Fruit fly (Drosophila melanogaster) whole organism, adult: ENCODE results near the gene PolA2.

Experiments used
- CG11617 ChIP-seq: fragments of 200-800 bp; sonication (Bioruptor generic); optimal IDR thresholded peaks from 2 replicates; lab custom pipeline; 2017; ENCODE audit warnings: mild to moderate bottlenecking, missing biosample characterization, missing genetic modification reagents, missing genetic modification characterization
- CG12768 ChIP-seq: fragments of 200-800 bp; sonication (Bioruptor generic); optimal IDR thresholded peaks from 2 replicates; lab custom pipeline; 2017; ENCODE audit warnings: missing biosample characterization, missing genetic modification characterization, mild to moderate bottlenecking, moderate library complexity, missing genetic modification reagents
- CG14711 ChIP-seq: fragments of 200-800 bp; sonication (Bioruptor generic); optimal IDR thresholded peaks from 2 replicates; lab custom pipeline; 2018; ENCODE audit warnings: missing biosample characterization, mild to moderate bottlenecking, missing genetic modification characterization, moderate library complexity
- CG1620 ChIP-seq: fragments of 200-800 bp; sonication (Bioruptor generic); optimal IDR thresholded peaks from 2 replicates; lab custom pipeline; 2016; ENCODE audit warnings: missing biosample characterization, missing genetic modification characterization
- CG33017 ChIP-seq: fragments of 200-800 bp; sonication (Bioruptor generic); optimal IDR thresholded peaks from 2 replicates; lab custom pipeline; 2018; ENCODE audit warnings: missing biosample characterization, mild to moderate bottlenecking, missing genetic modification characterization, moderate library complexity
- CG5204 ChIP-seq: fragments of 200-800 bp; sonication (Bioruptor generic); optimal IDR thresholded peaks from 2 replicates; lab custom pipeline; 2016; ENCODE audit warnings: missing biosample characterization, missing genetic modification characterization
- CG7045 ChIP-seq: fragments of 200-800 bp; sonication (Bioruptor generic); optimal IDR thresholded peaks from 2 replicates; lab custom pipeline; 2017; ENCODE audit warnings: missing biosample characterization, mild to moderate bottlenecking, missing genetic modification characterization
- CG7101 ChIP-seq: fragments of 200-800 bp; sonication (Bioruptor generic); optimal IDR thresholded peaks from 2 replicates; lab custom pipeline; 2018; ENCODE audit warnings: missing biosample characterization, mild to moderate bottlenecking, missing genetic modification characterization, moderate library complexity
- Clk ChIP-seq: fragments of 200-800 bp; sonication (Bioruptor generic); optimal IDR thresholded peaks from 2 replicates; lab custom pipeline; 2017; ENCODE audit warnings: missing biosample characterization, missing genetic modification characterization
- Crg-1 ChIP-seq: fragments of 200-800 bp; sonication (Bioruptor generic); optimal IDR thresholded peaks from 2 replicates; lab custom pipeline; 2016; ENCODE audit warnings: missing biosample characterization, missing genetic modification characterization
- Hr96 ChIP-seq: fragments of 200-800 bp; sonication (Bioruptor generic); optimal IDR thresholded peaks from 2 replicates; lab custom pipeline; 2016; ENCODE audit warnings: missing biosample characterization, missing genetic modification characterization
- Mnt ChIP-seq: fragments of 200-800 bp; sonication (Bioruptor generic); optimal IDR thresholded peaks from 2 replicates; lab custom pipeline; 2016; ENCODE audit warnings: missing biosample characterization, mild to moderate bottlenecking, missing genetic modification characterization
- bab1 ChIP-seq: fragments of 200-800 bp; sonication (Bioruptor generic); optimal IDR thresholded peaks from 3 replicates; lab custom pipeline; 2019; ENCODE audit warnings: missing biosample characterization, mild to moderate bottlenecking, missing genetic modification characterization, moderate library complexity
- cic ChIP-seq: fragments of 200-800 bp; sonication (Bioruptor generic); optimal IDR thresholded peaks from 2 replicates; lab custom pipeline; 2017; ENCODE audit warnings: missing biosample characterization, mild to moderate bottlenecking, missing genetic modification characterization, moderate library complexity
- cnc ChIP-seq, 2 experiments: fragments of >200 bp; optimal IDR thresholded peaks; 2 replicates each; lab custom pipeline; 2017
- kay ChIP-seq: fragments of 200-800 bp; sonication (Bioruptor generic); peaks from one replicate; lab custom pipeline; 2016; ENCODE audit warnings: missing biosample characterization, missing genetic modification characterization, borderline replicate concordance
- ovo ChIP-seq: fragments of 200-800 bp; sonication (Bioruptor generic); optimal IDR thresholded peaks from 2 replicates; lab custom pipeline; 2016; ENCODE audit warnings: missing biosample characterization, missing genetic modification characterization
- pad ChIP-seq: fragments of 200-800 bp; sonication (Bioruptor generic); optimal IDR thresholded peaks from 3 replicates; lab custom pipeline; 2017; ENCODE audit warnings: missing biosample characterization, missing genetic modification characterization, mild to moderate bottlenecking, moderate library complexity, missing genetic modification reagents
- tj ChIP-seq: fragments of 200-800 bp; sonication (Bioruptor generic); optimal IDR thresholded peaks from 3 replicates; lab custom pipeline; 2017; ENCODE audit warnings: missing biosample characterization, mild to moderate bottlenecking, missing genetic modification characterization, moderate library complexity
- toe ChIP-seq: fragments of 200-800 bp; sonication (Bioruptor generic); optimal IDR thresholded peaks from 2 replicates; lab custom pipeline; 2016; ENCODE audit warnings: missing biosample characterization, missing genetic modification characterization

Gene PolA2

dm6 chr3R:27253136-27253920 lies 14.4 kb downstream of the PolA2 start, which contains the start of gene pll:
Gene pll, minus strand, starts transcription at chr3R:27253182.
- TF ChIP-seq Crg-1 (GFP tag; lab: Kevin White, UChicago) (peak; percentile 49), ovo (GFP tag; lab: Kevin White, UChicago) (peak; percentile 32), CG1620 (peak; percentile 83), toe (GFP tag; lab: Kevin White, UChicago) (peak; percentile 86), CG14711 (tag; lab: Kevin White, UChicago) (peak; percentile 82), kay (no peak), CG7045 (GFP tag; lab: Kevin White, UChicago) (peak; percentile 78), CG33017 (tag; lab: Kevin White, UChicago) (peak; percentile 83), Clk (GFP tag; lab: Kevin White, UChicago) (peak; percentile 55), CG5204 (peak; percentile 90), bab1 (GFP tag; lab: Kevin White, UChicago) (peak; percentile 89), CG12768 (GFP tag; lab: Kevin White, UChicago) (peak; percentile 55), CG7101 (tag; lab: Kevin White, UChicago) (peak; percentile 88), pad (GFP tag; lab: Kevin White, UChicago) (peak; percentile 51), tj (peak; percentile 48), cic (GFP tag; lab: Kevin White, UChicago) (peak; percentile 12), Hr96 (GFP tag; lab: Kevin White, UChicago) (peak; percentile 80), Mnt (GFP tag; lab: Kevin White, UChicago) (peak; percentile 70), CG11617 (GFP tag; lab: Kevin White, UChicago) (peak; percentile 83), cnc (optimal IDR thresholded peaks at IDR 0.05; lab: Kevin White, UChicago) (no peak)

DNA sequence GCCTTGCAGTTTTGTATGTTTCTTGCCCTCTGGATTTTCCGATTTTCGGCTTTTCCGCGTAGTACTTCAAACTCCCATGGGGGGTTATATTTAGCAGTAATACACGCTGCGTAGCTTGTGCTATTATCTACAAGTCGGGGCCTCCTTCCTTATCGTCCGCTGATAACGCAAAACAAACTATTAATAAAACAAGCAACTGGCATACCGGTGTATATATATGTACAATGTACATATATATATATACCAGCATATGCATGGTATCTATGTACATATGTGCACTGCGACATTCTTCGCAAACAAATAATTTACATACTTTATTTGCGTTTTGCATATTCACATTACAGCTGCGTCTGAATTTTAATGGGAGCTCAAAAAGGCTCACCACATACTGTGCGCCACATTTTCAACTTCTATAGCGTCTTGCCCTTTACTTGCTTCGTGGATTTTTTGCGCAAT lies 15.0 kb downstream of the PolA2 start:
- TF ChIP-seq CG14711 (tag; lab: Kevin White, UChicago) (peak; percentile 21), CG33017 (tag; lab: Kevin White, UChicago) (peak; percentile 32), cic (GFP tag; lab: Kevin White, UChicago) (no peak)

- peak; percentile 66 for TF ChIP-seq CG12768 (GFP tag; lab: Kevin White, UChicago)
- TF ChIP-seq bab1 (GFP tag; lab: Kevin White, UChicago) = peak; percentile 29
- TF ChIP-seq CG7045 (GFP tag; lab: Kevin White, UChicago) = peak; percentile 55
- peak; percentile 2 for TF ChIP-seq CG14711 (tag; lab: Kevin White, UChicago)
- peak; percentile 79 for TF ChIP-seq Hr96 (GFP tag; lab: Kevin White, UChicago)
- peak; percentile 39 for TF ChIP-seq CG7101 (tag; lab: Kevin White, UChicago)
- TF ChIP-seq pad (GFP tag; lab: Kevin White, UChicago) = peak; percentile 58
- no peak for TF ChIP-seq Clk (GFP tag; lab: Kevin White, UChicago)
- TF ChIP-seq ovo (GFP tag; lab: Kevin White, UChicago) = peak; percentile 74
- peak; percentile 79 for TF ChIP-seq CG11617 (GFP tag; lab: Kevin White, UChicago)
- TF ChIP-seq kay = no peak
- TF ChIP-seq CG5204 = no peak
- TF ChIP-seq CG33017 (tag; lab: Kevin White, UChicago) = peak; percentile 56
- peak; percentile 68 for TF ChIP-seq Mnt (GFP tag; lab: Kevin White, UChicago)
- peak; percentile 63 for TF ChIP-seq tj
- no peak for TF ChIP-seq cnc (optimal IDR thresholded peaks at IDR 0.05; lab: Kevin White, UChicago)
- TF ChIP-seq cic (GFP tag; lab: Kevin White, UChicago) = peak; percentile 39
These were observed 24.7 kb downstream of the PolA2 start, which contains the start of gene woc for dm6 chr3R:27263434-27264215. Gene woc, minus strand, starts transcription at chr3R:27264055.

dm6 chr3R:27265330-27265729 lies 26.4 kb downstream of the PolA2 start, which contains the start of the genes CG14262 and CG14260:
Gene CG14262, minus strand, starts transcription at chr3R:27265430.
Gene CG14260, plus strand, starts transcription at chr3R:27265457.
- no peak for TF ChIP-seq Hr96 (GFP tag; lab: Kevin White, UChicago)
- TF ChIP-seq CG12768 (GFP tag; lab: Kevin White, UChicago) = no peak
- no peak for TF ChIP-seq CG1620
- TF ChIP-seq CG33017 (tag; lab: Kevin White, UChicago) = no peak
- no peak for TF ChIP-seq ovo (GFP tag; lab: Kevin White, UChicago)
- TF ChIP-seq CG7101 (tag; lab: Kevin White, UChicago) = no peak

DNA sequence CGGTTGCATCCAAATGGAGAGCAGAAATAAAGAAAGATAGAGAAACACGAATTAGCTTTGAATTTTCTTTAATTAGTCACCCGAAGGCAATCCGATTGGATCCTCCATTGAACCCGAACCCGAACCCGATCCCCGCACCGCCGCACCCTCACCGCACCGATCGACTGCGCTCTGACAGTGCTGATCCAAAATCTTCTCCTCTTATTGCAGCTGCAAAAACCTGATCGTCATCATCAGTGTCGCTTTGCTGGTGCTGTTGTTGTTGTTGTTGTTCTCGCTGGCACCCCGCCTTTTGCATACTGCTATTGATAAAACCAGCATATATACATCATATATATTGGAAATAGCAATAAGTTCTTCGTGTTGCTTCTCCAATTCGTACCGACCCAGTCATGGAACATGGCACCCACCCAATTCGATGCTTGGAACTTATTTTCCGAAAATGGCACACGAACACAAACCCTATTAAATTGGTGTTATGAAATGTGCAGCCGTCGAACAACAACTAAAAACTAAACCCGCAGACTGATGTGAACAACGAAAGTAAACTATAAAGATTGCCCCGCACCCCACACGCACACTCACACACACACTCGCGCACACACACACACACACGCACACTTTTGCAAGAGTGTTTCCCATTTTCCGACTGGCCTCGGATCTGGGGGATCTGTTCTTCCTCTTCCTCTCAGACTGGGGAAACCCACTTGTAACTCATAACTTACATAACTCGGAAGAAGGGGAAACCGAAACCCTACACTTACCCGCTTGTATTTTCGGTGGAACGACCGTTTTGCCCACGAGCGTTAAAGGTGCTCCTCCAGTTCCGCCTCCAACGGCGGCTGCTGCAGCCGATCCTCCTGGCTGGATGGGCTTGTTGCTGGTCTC lies 31.7 kb downstream of the PolA2 start:
- TF ChIP-seq bab1 (GFP tag; lab: Kevin White, UChicago) (no peak), CG12768 (GFP tag; lab: Kevin White, UChicago) (no peak), cnc (optimal IDR thresholded peaks at IDR 0.05; lab: Kevin White, UChicago) (peak in 1 of 2 experiments; percentile 36), tj (peak; percentile 38), toe (GFP tag; lab: Kevin White, UChicago) (no peak), pad (GFP tag; lab: Kevin White, UChicago) (peak; percentile 7), CG7045 (GFP tag; lab: Kevin White, UChicago) (no peak), Clk (GFP tag; lab: Kevin White, UChicago) (no peak), CG14711 (tag; lab: Kevin White, UChicago) (no peak), CG33017 (tag; lab: Kevin White, UChicago) (no peak), kay (no peak), CG7101 (tag; lab: Kevin White, UChicago) (no peak), CG11617 (GFP tag; lab: Kevin White, UChicago) (no peak), Hr96 (GFP tag; lab: Kevin White, UChicago) (no peak), cic (GFP tag; lab: Kevin White, UChicago) (peak; percentile 13), CG5204 (no peak), CG1620 (no peak), Crg-1 (GFP tag; lab: Kevin White, UChicago) (no peak), Mnt (GFP tag; lab: Kevin White, UChicago) (no peak)
